Worm (Caenorhabditis elegans): ENCODE results near the gene fbxb-41.
"Not testable (repeated sequence)": the region's sequence is repeated elsewhere in the genome, so short reads cannot be mapped to it uniquely, and the experiment has no call there.

The fbxb-41 gene

ce11 chrII:1071432-1071831 is 29.3 kb upstream of the fbxb-41 start:
- TF ChIP-seq tab-1 (GFP tag; IDR thresholded peaks at IDR 0.05): no peak
- no peak for TF ChIP-seq ztf-23 (GFP tag; IDR thresholded peaks at IDR 0.05)
- no peak for TF ChIP-seq ztf-29 (GFP tag; IDR thresholded peaks at IDR 0.05)
- TF ChIP-seq flt-1 (GFP tag; IDR thresholded peaks at IDR 0.05): no peak
- TF ChIP-seq klf-2 (GFP tag; conservative IDR thresholded peaks at IDR 0.05): no peak
- TF ChIP-seq ref-1 (GFP tag; conservative IDR thresholded peaks at IDR 0.05): no peak
- TF ChIP-seq cog-1 (tag; optimal IDR thresholded peaks at IDR 0.05): no peak

DNA sequence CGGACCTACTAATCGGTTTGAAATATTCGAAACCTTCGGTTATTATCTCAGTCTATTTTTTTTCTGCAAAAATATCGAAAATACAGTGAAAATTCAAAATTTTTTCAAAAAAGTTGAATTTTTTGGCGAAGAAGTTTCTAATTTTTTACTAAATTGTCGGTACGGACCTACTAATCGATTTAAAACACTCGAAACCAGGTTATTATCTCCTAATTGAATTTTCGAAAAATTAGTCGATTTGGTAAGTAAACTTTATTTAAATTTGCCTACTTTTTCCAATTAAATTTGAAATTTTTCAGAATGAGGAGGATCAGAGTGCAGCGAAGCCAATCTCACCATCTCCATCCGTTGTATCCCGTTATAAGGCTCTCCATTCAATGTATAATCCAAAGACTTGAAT is 28.7 kb upstream of the fbxb-41 start, which contains the start of gene K02E7.12:
TSS of gene K02E7.12 (plus strand) at position 301 of the 400 bp plus-strand sequence.
- no peak for TF ChIP-seq klf-2 (GFP tag; conservative IDR thresholded peaks at IDR 0.05)
- TF ChIP-seq cog-1 (tag; optimal IDR thresholded peaks at IDR 0.05): no peak
- no peak for TF ChIP-seq ref-1 (GFP tag; conservative IDR thresholded peaks at IDR 0.05)
- no peak for TF ChIP-seq tab-1 (GFP tag; IDR thresholded peaks at IDR 0.05)
- TF ChIP-seq med-1 (GFP tag; optimal IDR thresholded peaks at IDR 0.05; ENCODE audit: insufficient read depth): no peak
- no peak for TF ChIP-seq flt-1 (GFP tag; IDR thresholded peaks at IDR 0.05)
- no peak for TF ChIP-seq ztf-29 (GFP tag; IDR thresholded peaks at IDR 0.05)
- no peak for TF ChIP-seq ztf-23 (GFP tag; IDR thresholded peaks at IDR 0.05)
- no peak for TF ChIP-seq T22C8.4 (GFP tag; IDR thresholded peaks at IDR 0.05)

ce11 chrII:1066907-1067306 is 24.8 kb upstream of the fbxb-41 start, which contains the start of gene K02E7.10:
K02E7.10 (minus strand) TSS chrII:1067007.
- TF ChIP-seq ztf-29 (GFP tag; IDR thresholded peaks at IDR 0.05) (no peak), cog-1 (tag; optimal IDR thresholded peaks at IDR 0.05) (no peak), tab-1 (GFP tag; IDR thresholded peaks at IDR 0.05) (no peak), klf-2 (GFP tag; conservative IDR thresholded peaks at IDR 0.05) (no peak), flt-1 (GFP tag; IDR thresholded peaks at IDR 0.05) (no peak), med-1 (GFP tag; optimal IDR thresholded peaks at IDR 0.05; ENCODE audit: insufficient read depth) (no peak), ztf-23 (GFP tag; IDR thresholded peaks at IDR 0.05) (no peak), ref-1 (GFP tag; conservative IDR thresholded peaks at IDR 0.05) (no peak)

ce11 chrII:1063926-1064325 is 21.8 kb upstream of the fbxb-41 start:
- TF ChIP-seq klf-2 (GFP tag; conservative IDR thresholded peaks at IDR 0.05) (no peak), ztf-29 (GFP tag; IDR thresholded peaks at IDR 0.05) (no peak), ztf-23 (GFP tag; IDR thresholded peaks at IDR 0.05) (no peak), T22C8.4 (GFP tag; IDR thresholded peaks at IDR 0.05) (no peak)

DNA sequence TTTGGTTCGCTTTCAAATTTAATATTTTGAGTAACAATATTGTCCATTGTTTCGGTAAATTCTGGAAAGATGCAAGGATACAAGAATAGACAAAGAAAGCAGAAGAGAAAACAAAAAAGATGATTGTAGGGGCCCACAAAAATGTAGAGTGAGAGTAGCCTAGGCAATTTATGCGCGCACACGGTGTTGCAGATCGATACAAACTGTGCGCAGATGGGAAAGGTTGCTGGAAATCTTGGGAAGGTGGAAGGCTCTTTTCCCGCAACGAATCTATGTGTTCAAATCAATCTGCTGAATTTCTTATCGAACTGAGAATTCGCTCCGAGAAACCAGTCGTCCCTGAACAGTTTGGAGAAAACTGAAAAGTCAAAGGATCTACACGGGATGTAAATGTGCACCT is 18.6 kb upstream of the fbxb-41 start, which contains the start of gene btb-10:
TSS of gene btb-10 (minus strand) at position 101 of the 400 bp plus-strand sequence.
- TF ChIP-seq T22C8.4 (GFP tag; IDR thresholded peaks at IDR 0.05); klf-2 (GFP tag; conservative IDR thresholded peaks at IDR 0.05); ref-1 (GFP tag; conservative IDR thresholded peaks at IDR 0.05): not testable (repeated sequence)

- TF ChIP-seq flt-1 (GFP tag; IDR thresholded peaks at IDR 0.05): no peak
- no peak for TF ChIP-seq med-1 (GFP tag; optimal IDR thresholded peaks at IDR 0.05; ENCODE audit: insufficient read depth)
- TF ChIP-seq ref-1 (GFP tag; conservative IDR thresholded peaks at IDR 0.05): no peak
- TF ChIP-seq ztf-29 (GFP tag; IDR thresholded peaks at IDR 0.05): no peak
- no peak for TF ChIP-seq tab-1 (GFP tag; IDR thresholded peaks at IDR 0.05)
- no peak for TF ChIP-seq klf-2 (GFP tag; conservative IDR thresholded peaks at IDR 0.05)
- TF ChIP-seq cog-1 (tag; optimal IDR thresholded peaks at IDR 0.05): no peak
- TF ChIP-seq ztf-23 (GFP tag; IDR thresholded peaks at IDR 0.05): no peak
- TF ChIP-seq T22C8.4 (GFP tag; IDR thresholded peaks at IDR 0.05): no peak
Observed at ce11 chrII:1056844-1057243, 14.7 kb upstream of the fbxb-41 start.

ce11 chrII:1054724-1055123 is 12.6 kb upstream of the fbxb-41 start, which contains the start of gene K02E7.7:
K02E7.7 (plus strand) TSS chrII:1055024.
- TF ChIP-seq tab-1 (GFP tag; IDR thresholded peaks at IDR 0.05); med-1 (GFP tag; optimal IDR thresholded peaks at IDR 0.05; ENCODE audit: insufficient read depth); ref-1 (GFP tag; conservative IDR thresholded peaks at IDR 0.05): not testable (repeated sequence)

DNA sequence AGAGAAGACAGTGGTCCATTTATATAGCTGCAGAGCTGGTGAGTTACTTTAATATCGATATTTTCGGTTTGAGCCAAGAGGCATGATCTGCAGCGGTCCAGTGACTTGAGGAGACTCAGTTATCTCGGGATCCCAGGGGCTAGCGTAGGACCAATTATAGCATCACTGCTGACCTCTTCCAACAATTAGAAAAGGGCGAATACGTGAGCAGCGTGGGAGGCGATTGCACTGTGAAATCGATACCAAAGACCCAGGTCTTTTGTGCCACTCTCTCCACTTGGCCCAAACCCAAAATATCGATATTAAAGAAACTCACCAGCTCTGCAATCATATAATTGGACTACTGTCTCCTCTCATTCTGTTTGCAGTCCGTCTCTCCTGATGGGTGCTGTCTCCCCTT is 7.7 kb upstream of the fbxb-41 start, which contains the start of gene fbxb-40:
TSS of gene fbxb-40 (minus strand) at position 101 of the 400 bp plus-strand sequence.
- TF ChIP-seq med-1 (GFP tag; optimal IDR thresholded peaks at IDR 0.05; ENCODE audit: insufficient read depth) (no peak), flt-1 (GFP tag; IDR thresholded peaks at IDR 0.05) (peak; percentile 47; the same call in 1 of the 2 replicates)

DNA sequence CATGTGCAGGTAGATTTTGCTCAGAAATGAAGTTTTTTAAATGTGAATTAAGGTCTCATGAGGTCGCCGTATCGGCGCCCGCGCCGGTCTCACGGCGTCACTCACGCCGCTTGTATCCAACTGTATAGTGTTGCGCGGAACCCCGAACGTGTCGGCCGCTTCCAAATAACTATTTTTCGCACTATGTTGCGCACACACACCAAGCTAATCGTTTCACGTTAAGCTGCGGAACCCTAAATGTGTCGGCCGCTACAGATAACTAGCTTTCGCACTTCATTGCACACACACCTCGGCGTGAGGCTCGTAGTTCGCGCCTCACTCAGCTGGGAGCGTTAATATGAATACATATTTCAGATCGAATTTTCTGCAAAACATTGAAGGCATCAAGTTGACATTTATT is 4.8 kb upstream of the fbxb-41 start:
- no peak for TF ChIP-seq ztf-23 (GFP tag; IDR thresholded peaks at IDR 0.05)
- no peak for TF ChIP-seq cog-1 (tag; optimal IDR thresholded peaks at IDR 0.05)
- no peak for TF ChIP-seq ztf-29 (GFP tag; IDR thresholded peaks at IDR 0.05)
- TF ChIP-seq T22C8.4 (GFP tag; IDR thresholded peaks at IDR 0.05): no peak
- no peak for TF ChIP-seq med-1 (GFP tag; optimal IDR thresholded peaks at IDR 0.05; ENCODE audit: insufficient read depth)
- TF ChIP-seq ref-1 (GFP tag; conservative IDR thresholded peaks at IDR 0.05): no peak
- no peak for TF ChIP-seq flt-1 (GFP tag; IDR thresholded peaks at IDR 0.05)
- no peak for TF ChIP-seq tab-1 (GFP tag; IDR thresholded peaks at IDR 0.05)
- TF ChIP-seq klf-2 (GFP tag; conservative IDR thresholded peaks at IDR 0.05): no peak

ce11 chrII:1045692-1046091 is 3.6 kb upstream of the fbxb-41 start, which contains the start of gene str-148:
str-148 (plus strand) TSS chrII:1045992.
- TF ChIP-seq ztf-23 (GFP tag; IDR thresholded peaks at IDR 0.05): no peak
- no peak for TF ChIP-seq klf-2 (GFP tag; conservative IDR thresholded peaks at IDR 0.05)
- no peak for TF ChIP-seq tab-1 (GFP tag; IDR thresholded peaks at IDR 0.05)
- no peak for TF ChIP-seq med-1 (GFP tag; optimal IDR thresholded peaks at IDR 0.05; ENCODE audit: insufficient read depth)
- no peak for TF ChIP-seq T22C8.4 (GFP tag; IDR thresholded peaks at IDR 0.05)
- no peak for TF ChIP-seq ref-1 (GFP tag; conservative IDR thresholded peaks at IDR 0.05)

ce11 chrII:1043932-1044331 is 1.8 kb upstream of the fbxb-41 start, which contains the start of gene fbxb-45:
fbxb-45 (minus strand) TSS chrII:1044032.
- TF ChIP-seq T22C8.4 (GFP tag; IDR thresholded peaks at IDR 0.05): peak; percentile 58
